Fruit fly (Drosophila melanogaster): Measurements from ENCODE around the gene CG14626.

Gene CG14626

dm6 chrX:1142567-1143347, 41.8 kb upstream of the CG14626 start:
- TF ChIP-seq dm (GFP tag; optimal IDR thresholded peaks at IDR 0.05) (no peak), CG15479 (GFP tag; optimal IDR thresholded peaks at IDR 0.05) (peak; percentile 11), oc (tag; optimal IDR thresholded peaks at IDR 0.05) (peak; percentile 27), CG32772 (GFP tag; IDR thresholded peaks at IDR 0.05) (no peak), CG17802 (tag; optimal IDR thresholded peaks at IDR 0.05) (peak; percentile 59), fd102C (GFP tag; optimal IDR thresholded peaks at IDR 0.05) (no peak), row (GFP tag; IDR thresholded peaks at IDR 0.05) (peak; percentile 53), schlank (tag; optimal IDR thresholded peaks at IDR 0.05) (no peak), grn (GFP tag; optimal IDR thresholded peaks at IDR 0.05) (peak; percentile 57), CG4820 (GFP tag; optimal IDR thresholded peaks at IDR 0.05) (no peak), Awh (GFP tag; IDR thresholded peaks at IDR 0.05) (peak; percentile 87), crol (GFP tag; IDR thresholded peaks at IDR 0.05) (no peak), Sry-β (GFP tag; optimal IDR thresholded peaks at IDR 0.05) (peak; percentile 78)

- TF ChIP-seq CG7928 (GFP tag; optimal IDR thresholded peaks at IDR 0.05) (no peak), Fer3 (tag; optimal IDR thresholded peaks at IDR 0.05) (no peak), stwl (tag; optimal IDR thresholded peaks at IDR 0.05) (peak; percentile 8)
These were observed 39.2 kb upstream of the CG14626 start, which contains the start of gene CG14628 for dm6 chrX:1145344-1145743. Gene CG14628 (plus strand): TSS chrX:1145644.

- TF ChIP-seq chif (GFP tag; optimal IDR thresholded peaks at IDR 0.05): no peak
- peak; percentile 84 for TF ChIP-seq Nf-YB (GFP tag; optimal IDR thresholded peaks at IDR 0.05)
- TF ChIP-seq Nf-YC (tag; optimal IDR thresholded peaks at IDR 0.05): peak; percentile 65
- no peak for TF ChIP-seq CG33557 (GFP tag; optimal IDR thresholded peaks at IDR 0.05)
These were observed 22.6 kb upstream of the CG14626 start, which contains the start of gene eIF4E7 for dm6 chrX:1161913-1162439. Gene eIF4E7 (minus strand): TSS chrX:1162389.

DNA sequence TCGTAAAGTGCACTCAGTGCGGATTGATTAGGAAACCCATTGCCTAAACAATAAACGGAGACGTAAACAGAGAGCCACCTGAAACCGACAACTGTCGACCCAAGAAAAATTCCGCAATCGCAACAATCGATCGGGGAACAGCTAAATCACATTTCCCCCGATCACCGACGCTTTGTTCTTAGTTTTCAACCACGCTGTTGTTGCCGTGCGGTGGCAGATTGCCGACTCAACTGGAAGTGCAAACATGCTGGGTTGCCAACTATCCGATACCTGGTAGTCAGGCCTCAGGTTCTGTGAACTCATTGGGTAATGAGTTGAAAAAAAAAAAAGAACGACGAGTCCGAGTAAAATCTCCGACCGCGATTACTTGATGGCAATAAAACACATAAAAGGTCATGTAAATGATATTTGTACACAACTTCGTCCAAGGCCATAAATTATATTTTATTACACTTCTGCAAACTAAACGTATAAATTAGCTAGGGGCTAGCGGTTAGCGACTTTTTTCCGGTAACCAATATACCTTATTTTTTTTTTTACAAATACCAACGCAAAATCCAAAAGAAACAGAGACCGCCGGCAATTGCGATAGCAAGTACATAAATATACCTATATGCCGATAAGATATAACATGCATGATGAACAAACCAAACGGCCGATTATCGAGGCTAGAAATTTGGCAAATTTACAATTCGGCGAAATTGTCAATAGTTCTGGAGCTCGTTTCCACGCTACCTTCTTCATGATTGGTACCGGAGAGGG, 14.3 kb upstream of the CG14626 start, which contains the start of gene CG11378:
Gene CG11378, plus strand, starts transcription at position 712 of the 762 bp plus-strand sequence.
- TF ChIP-seq pb (GFP tag; optimal IDR thresholded peaks at IDR 0.05) (no peak), CG9817 (tag; optimal IDR thresholded peaks at IDR 0.05) (no peak), CG3995 (GFP tag; optimal IDR thresholded peaks at IDR 0.05) (peak; percentile 3), tna (GFP tag; IDR thresholded peaks at IDR 0.05; ENCODE audit: partially characterized antibody) (0 out of 2 replicates have a peak, but pooled peaks have one; percentile 7), D19B (GFP tag; optimal IDR thresholded peaks at IDR 0.05) (peak; percentile 85), CG2678 (tag; optimal IDR thresholded peaks at IDR 0.05) (peak; percentile 27), Hr3 (GFP tag; optimal IDR thresholded peaks at IDR 0.05) (no peak), CG3847 (GFP tag; IDR thresholded peaks at IDR 0.05) (no peak), row (GFP tag; IDR thresholded peaks at IDR 0.05) (peak; percentile 31; the same call in 1 of the 3 replicates), Ets65A (GFP tag) (peak; percentile 31), CG9727 (GFP tag; optimal IDR thresholded peaks at IDR 0.05) (peak; percentile 12), CG18599 (GFP tag; optimal IDR thresholded peaks at IDR 0.05) (peak; percentile 16), BEAF-32 (GFP tag; optimal IDR thresholded peaks at IDR 0.05) (no peak), CG34376 (GFP tag; optimal IDR thresholded peaks at IDR 0.05) (peak; percentile 68), exex (tag; optimal IDR thresholded peaks at IDR 0.05) (peak; percentile 66)

Measured in whole organism, embryonic.